Fruit fly (Drosophila melanogaster) whole organism, pupa: ENCODE results near the gene CG4658.

Source experiments
- CG13204 ChIP-seq: fragments of 200-800 bp; sonication (Bioruptor generic); optimal IDR thresholded peaks from 2 replicates; lab custom pipeline; 2018; ENCODE audit warnings: missing biosample characterization, mild to moderate bottlenecking, missing genetic modification characterization, moderate library complexity
- CG32121 ChIP-seq: fragments of 200-800 bp; sonication (Bioruptor generic); IDR thresholded peaks from 2 replicates; pipeline ENCODE4 v1.3.6; 2022; ENCODE audit warnings: missing biosample characterization, missing genetic modification characterization
- CG4496 ChIP-seq: fragments of 200-800 bp; sonication (Bioruptor generic); IDR thresholded peaks from 3 replicates; pipeline ENCODE4 v1.3.6; 2022; ENCODE audit warnings: missing biosample characterization, missing genetic modification characterization
- EcR ChIP-seq: fragments of 200-800 bp; sonication (Bioruptor generic); optimal IDR thresholded peaks from 3 replicates; lab custom pipeline; 2019; ENCODE audit warnings: missing biosample characterization, missing genetic modification characterization, mild to moderate bottlenecking, moderate library complexity, missing genetic modification reagents
- Pif1A ChIP-seq: fragments of 200-800 bp; sonication (Bioruptor generic); optimal IDR thresholded peaks from 3 replicates; lab custom pipeline; 2016; ENCODE audit warnings: missing biosample characterization, missing genetic modification characterization
- rn ChIP-seq: fragments of 200-800 bp; sonication (Bioruptor generic); IDR thresholded peaks from 2 replicates; pipeline ENCODE4 v1.3.6; 2022; ENCODE audit warnings: missing biosample characterization, missing genetic modification characterization

DNA sequence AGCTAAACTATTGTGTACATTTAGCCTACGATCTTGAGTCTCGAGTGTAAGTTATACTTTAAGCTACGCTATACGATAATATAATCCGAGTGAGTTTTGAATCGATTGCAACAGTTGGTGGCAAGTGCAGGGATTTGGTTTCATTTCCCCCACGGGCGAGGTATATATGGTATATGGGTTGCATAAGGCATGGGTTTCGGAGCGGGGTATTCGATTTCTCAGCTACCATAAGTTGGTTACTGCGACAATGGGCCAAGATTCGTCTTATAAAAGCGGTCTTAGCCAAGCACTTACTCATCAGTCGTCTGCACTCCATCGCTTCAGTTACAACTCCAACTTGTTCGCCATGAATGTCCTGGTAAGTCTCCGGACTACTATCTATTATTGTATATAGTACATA lies 26.7 kb upstream of the CG4658 start, which contains the start of gene CG42367:
- TF ChIP-seq rn (GFP tag; lab: Robert Waterston, UW): no peak
- TF ChIP-seq CG13204 (GFP tag; lab: Kevin White, UChicago): no peak
- TF ChIP-seq EcR (GFP tag; lab: Kevin White, UChicago): no peak
- no peak for TF ChIP-seq CG32121
- TF ChIP-seq Pif1A: no peak
- no peak for TF ChIP-seq CG4496 (GFP tag; lab: Robert Waterston, UW)
